Worm (Caenorhabditis elegans): ENCODE results near the gene T22F3.8.

DNA sequence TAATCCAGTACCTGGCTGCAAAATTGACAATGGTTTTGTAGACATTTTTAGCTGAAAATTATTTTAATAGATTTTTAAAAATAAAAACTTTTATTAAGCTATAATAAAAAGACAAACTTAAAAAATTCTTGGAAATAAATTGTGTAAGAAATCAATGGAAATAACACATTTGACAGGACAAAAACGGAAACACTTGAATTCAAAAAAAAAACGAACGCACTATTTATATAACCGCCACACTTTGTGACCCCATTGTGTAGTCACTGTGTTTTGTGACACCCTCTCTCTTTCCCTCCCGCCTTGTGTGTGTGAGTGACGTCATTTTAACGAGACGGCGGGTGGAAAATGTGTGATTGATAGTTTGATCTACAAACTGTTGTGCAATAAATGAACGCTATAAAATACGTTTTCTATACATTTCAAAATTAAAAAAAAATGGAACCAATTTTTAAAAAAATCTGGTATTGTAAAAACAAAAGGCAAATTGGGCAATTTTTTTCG is 39.0 kb upstream of the T22F3.8 start, which contains the start of gene F59B1.8:
- no peak for TF ChIP-seq lin-11 (tag; optimal IDR thresholded peaks at IDR 0.05)
- no peak for TF ChIP-seq nhr-6 (tag; optimal IDR thresholded peaks at IDR 0.05)
- no peak for TF ChIP-seq elt-1 (tag; optimal IDR thresholded peaks at IDR 0.05)

Data from whole organism, L2 larva.